Fruit fly (Drosophila melanogaster): Measurements from ENCODE around the gene ru.

The ru gene

DNA sequence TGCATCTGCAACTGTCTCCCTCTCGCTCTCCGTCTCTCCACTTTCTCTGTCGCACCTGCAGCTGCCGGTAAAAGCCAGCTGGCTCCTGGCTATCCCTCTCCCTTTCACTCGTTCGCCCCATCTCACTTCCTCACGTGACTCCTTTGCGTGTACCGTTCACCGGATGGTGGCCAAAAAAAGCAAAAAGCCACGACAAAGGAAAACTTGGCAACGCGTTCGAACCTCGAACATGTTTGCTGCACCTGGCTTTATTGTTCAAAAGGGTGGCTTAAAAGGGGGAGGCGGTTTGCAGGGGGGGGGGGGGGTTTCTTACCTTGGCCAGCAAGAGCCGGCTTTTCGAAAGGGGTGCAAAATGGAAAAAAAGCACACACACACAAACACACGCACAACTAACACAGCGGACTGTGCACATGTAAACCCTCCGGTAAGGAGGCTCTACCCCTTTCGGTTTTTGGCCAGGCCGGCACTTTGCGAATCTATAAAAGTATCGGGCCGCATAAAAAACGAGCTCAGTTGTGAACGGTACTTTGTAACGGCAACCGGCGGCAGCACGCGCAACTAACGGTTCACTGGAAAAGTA is at the start of gene ru:
TSS of gene ru (plus strand) at position 530 of the 580 bp plus-strand sequence.
- peak; percentile 94 for TF ChIP-seq CG5180 (GFP tag; optimal IDR thresholded peaks at IDR 0.05)
- TF ChIP-seq CG1647 (GFP tag; optimal IDR thresholded peaks at IDR 0.05), result no peak
- peak; percentile 45 for TF ChIP-seq Ets65A (GFP tag)
- TF ChIP-seq Med (GFP tag), result peak; percentile 22
- TF ChIP-seq CG1832 (GFP tag; optimal IDR thresholded peaks at IDR 0.05), result peak; percentile 49
- peak; percentile 7; the same call in 1 of the 3 replicates for TF ChIP-seq Opbp (GFP tag; IDR thresholded peaks at IDR 0.05; ENCODE audit: partially characterized antibody)
- no peak for TF ChIP-seq gcm2 (GFP tag; optimal IDR thresholded peaks at IDR 0.05)

DNA sequence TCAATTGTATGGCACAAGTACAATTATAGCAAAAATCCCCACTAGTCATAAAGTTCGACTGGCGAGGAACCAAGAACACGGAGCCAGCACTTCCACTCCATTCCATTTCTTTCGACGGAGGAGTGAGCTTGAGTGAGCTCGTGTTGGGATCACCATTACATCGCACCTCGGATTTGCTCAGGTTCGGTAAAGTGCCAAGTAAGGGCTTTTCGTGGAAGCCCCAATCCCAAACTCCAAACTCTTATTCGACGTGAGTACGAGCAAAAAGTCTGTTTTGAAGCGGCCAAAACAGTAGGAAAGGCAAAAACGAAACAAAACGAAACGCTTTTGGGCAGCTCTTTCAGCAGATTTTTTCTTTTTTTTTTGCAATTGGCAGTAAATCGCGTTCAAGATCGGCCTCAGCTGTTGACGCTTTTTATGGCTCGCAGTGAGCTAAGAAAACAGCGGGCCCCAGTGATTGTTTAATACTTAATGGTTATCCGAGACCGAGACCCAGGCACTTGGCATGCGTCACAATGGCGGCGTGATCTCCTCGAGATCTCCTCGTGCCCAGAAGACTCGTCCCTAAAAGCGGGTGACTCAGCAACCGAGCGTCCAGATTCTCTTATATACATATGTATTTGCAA is 49.4 kb upstream of the ru start:
- no peak for TF ChIP-seq Adf1 (GFP tag; IDR thresholded peaks at IDR 0.05)
- TF ChIP-seq sna (GFP tag; IDR thresholded peaks at IDR 0.05; ENCODE audit: partially characterized antibody), result no peak
- 0 out of 2 replicates have a peak, but pooled peaks have one; percentile 4 for TF ChIP-seq CG31441 (GFP tag; IDR thresholded peaks at IDR 0.05)
- no peak for TF ChIP-seq run (tag; optimal IDR thresholded peaks at IDR 0.05)
- TF ChIP-seq Dfd (GFP tag; optimal IDR thresholded peaks at IDR 0.05), result no peak
- TF ChIP-seq rib (GFP tag; IDR thresholded peaks at IDR 0.05), result 0 out of 2 replicates have a peak, but pooled peaks have one; percentile 49
- TF ChIP-seq lbe (GFP tag; optimal IDR thresholded peaks at IDR 0.05), result peak; percentile 58
- no peak for TF ChIP-seq crp (GFP tag; optimal IDR thresholded peaks at IDR 0.05)
- TF ChIP-seq nom (GFP tag; optimal IDR thresholded peaks at IDR 0.05), result peak; percentile 36
- TF ChIP-seq sens (GFP tag), result peak; percentile 11
- no peak for TF ChIP-seq CG1602 (GFP tag; optimal IDR thresholded peaks at IDR 0.05)
- TF ChIP-seq corto (GFP tag; optimal IDR thresholded peaks at IDR 0.05), result peak; percentile 1
- no peak for TF ChIP-seq dpn (GFP tag; optimal IDR thresholded peaks at IDR 0.05)
- 0 out of 2 replicates have a peak, but pooled peaks have one; percentile 0 for TF ChIP-seq HLH3B (GFP tag; IDR thresholded peaks at IDR 0.05)

DNA sequence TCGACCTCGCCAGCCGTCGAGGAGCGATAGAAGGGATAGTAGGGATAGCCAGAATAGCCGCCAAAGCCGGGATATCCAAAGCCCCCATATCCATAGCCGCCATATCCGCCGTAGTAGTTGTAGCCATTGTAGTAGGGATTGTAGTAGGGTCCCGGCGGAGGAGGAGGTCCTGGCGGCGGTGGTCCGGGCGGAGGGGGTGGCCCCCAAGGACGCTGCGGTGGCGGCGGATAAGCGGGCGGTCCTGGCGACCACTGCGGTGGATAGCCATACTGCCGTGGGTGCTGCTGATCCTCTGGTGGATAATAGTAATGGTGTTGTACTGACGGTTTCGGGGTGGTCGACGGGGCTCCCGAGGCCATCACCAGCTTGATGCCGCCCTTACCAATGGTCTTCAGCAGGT is 48.3 kb upstream of the ru start:
- TF ChIP-seq CG6689 (GFP tag; IDR thresholded peaks at IDR 0.05) (0 out of 2 replicates have a peak, but pooled peaks have one; percentile 21), Hr39 (optimal IDR thresholded peaks at IDR 0.05) (peak; percentile 65), lmd (GFP tag; IDR thresholded peaks at IDR 0.05) (no peak), CG18599 (GFP tag; optimal IDR thresholded peaks at IDR 0.05) (no peak), trem (tag; optimal IDR thresholded peaks at IDR 0.05) (no peak)

DNA sequence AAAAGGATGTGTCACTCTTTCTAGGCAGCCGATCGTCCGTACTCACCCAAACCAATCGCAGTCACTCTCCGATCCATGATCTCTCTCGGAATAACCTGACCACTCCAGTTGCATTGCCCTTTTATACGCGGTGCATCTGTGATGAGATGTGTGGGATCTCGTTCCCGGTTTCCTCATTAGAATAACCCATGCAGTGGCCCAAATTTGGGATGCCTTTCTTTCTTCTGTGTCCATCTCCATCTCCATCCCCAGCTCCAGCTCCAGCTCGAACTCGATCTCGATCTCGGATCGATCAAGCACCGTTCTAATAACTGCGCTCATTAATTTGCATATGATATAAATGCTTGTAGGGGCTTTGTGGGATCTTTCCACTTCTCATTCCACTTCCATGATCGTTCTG is 47.7 kb upstream of the ru start, which contains the start of gene CG9184:
TSS of gene CG9184 (minus strand) at position 101 of the 400 bp plus-strand sequence.
- TF ChIP-seq CG2875 (GFP tag; optimal IDR thresholded peaks at IDR 0.05), result no peak
- TF ChIP-seq ERR (GFP tag; optimal IDR thresholded peaks at IDR 0.05), result no peak
- no peak for TF ChIP-seq slp2 (GFP tag; optimal IDR thresholded peaks at IDR 0.05)
- TF ChIP-seq Ets65A (GFP tag), result peak; percentile 19
- peak; percentile 1 for TF ChIP-seq grn (GFP tag; optimal IDR thresholded peaks at IDR 0.05)
- no peak for TF ChIP-seq br (optimal IDR thresholded peaks at IDR 0.05)
- no peak for TF ChIP-seq pfk (GFP tag; optimal IDR thresholded peaks at IDR 0.05)
- no peak for TF ChIP-seq emc (GFP tag; optimal IDR thresholded peaks at IDR 0.05)

DNA sequence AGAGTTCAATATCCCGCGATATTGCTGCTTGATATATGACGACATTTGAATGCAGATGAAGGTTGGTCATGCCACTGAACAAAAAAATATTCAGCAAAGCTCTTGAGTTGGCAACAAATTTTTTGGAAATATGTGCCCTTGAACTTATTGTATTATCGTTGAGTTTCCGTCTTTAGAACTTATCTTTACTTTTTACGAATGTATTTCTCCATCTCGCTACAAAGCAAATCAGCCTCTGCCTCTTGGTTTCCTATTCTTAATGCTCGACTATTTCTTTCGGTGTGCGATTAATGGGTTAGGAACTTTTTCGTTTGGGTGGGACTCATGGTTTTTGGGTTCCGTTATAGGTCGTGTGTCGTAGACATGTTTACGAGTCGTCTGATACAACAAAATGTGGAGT is 47.3 kb upstream of the ru start:
- TF ChIP-seq CG17802 (tag; optimal IDR thresholded peaks at IDR 0.05) (peak; percentile 56), pzg (GFP tag; optimal IDR thresholded peaks at IDR 0.05) (no peak), pb (GFP tag; optimal IDR thresholded peaks at IDR 0.05) (peak; percentile 51), Myb (GFP tag; optimal IDR thresholded peaks at IDR 0.05) (peak; percentile 29), Sry-β (GFP tag; optimal IDR thresholded peaks at IDR 0.05) (peak; percentile 38), sens-2 (GFP tag; IDR thresholded peaks at IDR 0.05) (peak; percentile 72), Vsx1 (GFP tag; optimal IDR thresholded peaks at IDR 0.05) (peak; percentile 3), NK7.1 (GFP tag; optimal IDR thresholded peaks at IDR 0.05) (peak; percentile 4), Hey (tag; optimal IDR thresholded peaks at IDR 0.05) (no peak), CG11695 (GFP tag; IDR thresholded peaks at IDR 0.05) (0 out of 3 replicates have a peak, but pooled peaks have one; percentile 51), CG12942 (GFP tag; optimal IDR thresholded peaks at IDR 0.05) (peak; percentile 6), CG8359 (GFP tag; optimal IDR thresholded peaks at IDR 0.05; ENCODE audit: borderline replicate concordance) (peak; percentile 49)

Data from whole organism, embryonic.